Worm (Caenorhabditis elegans): Measurements from ENCODE around the gene ZK666.14.

ce11 chrII:10542654-10543456 is 48.3 kb downstream of the ZK666.14 start:
- TF ChIP-seq nfya-1 (tag; optimal IDR thresholded peaks at IDR 0.05; ENCODE audit: insufficient read depth) = peak; percentile 40
- no peak for TF ChIP-seq unc-62 (GFP tag; optimal IDR thresholded peaks at IDR 0.05)
- TF ChIP-seq R02D3.7 (tag; optimal IDR thresholded peaks at IDR 0.05) = no peak
- no peak for TF ChIP-seq fos-1 (tag; optimal IDR thresholded peaks at IDR 0.05)
- TF ChIP-seq lin-39 (tag; optimal IDR thresholded peaks at IDR 0.05) = no peak
- TF ChIP-seq hmg-11 (tag; optimal IDR thresholded peaks at IDR 0.05) = no peak
- no peak for TF ChIP-seq nhr-12 (tag; optimal IDR thresholded peaks at IDR 0.05)
- TF ChIP-seq pqm-1 (tag; optimal IDR thresholded peaks at IDR 0.05) = no peak
- no peak for TF ChIP-seq ZK546.5 (tag; optimal IDR thresholded peaks at IDR 0.05)
- no peak for TF ChIP-seq skn-1 (tag; optimal IDR thresholded peaks at IDR 0.05)
- peak; percentile 50 for TF ChIP-seq nhr-23 (tag; optimal IDR thresholded peaks at IDR 0.05)
- TF ChIP-seq daf-12 (tag; optimal IDR thresholded peaks at IDR 0.05) = no peak

Data from whole organism, L3 larva.